Fruit fly (Drosophila melanogaster) whole organism, embryonic: Measurements from ENCODE around the gene tai.

ENCODE experiments used
- ATbp ChIP-seq: fragments of 200-800 bp; sonication (Bioruptor generic); optimal IDR thresholded peaks from 2 replicates; lab custom pipeline; 2017; ENCODE audit warnings: missing biosample characterization, mild to moderate bottlenecking, missing genetic modification characterization, missing genetic modification reagents
- Abd-B ChIP-seq: fragments of 200-800 bp; sonication (Bioruptor generic); optimal IDR thresholded peaks from 2 replicates; lab custom pipeline; 2018; ENCODE audit warnings: missing biosample characterization, mild to moderate bottlenecking, missing genetic modification characterization, moderate library complexity
- Atf-2 ChIP-seq: fragments of 200-800 bp; sonication (Bioruptor generic); optimal IDR thresholded peaks from 2 replicates; lab custom pipeline; 2016; ENCODE audit warnings: missing biosample characterization, missing genetic modification characterization
- CG10267 ChIP-seq: fragments of 200-800 bp; sonication (Bioruptor generic); optimal IDR thresholded peaks from 2 replicates; lab custom pipeline; 2018; ENCODE audit warnings: missing biosample characterization, mild to moderate bottlenecking, missing genetic modification characterization, moderate library complexity
- CG11247 ChIP-seq: fragments of 200-800 bp; sonication (Bioruptor generic); IDR thresholded peaks from 2 replicates; pipeline ENCODE4 v1.3.6; 2022; ENCODE audit warnings: missing biosample characterization, missing genetic modification characterization
- CG1233 ChIP-seq: fragments of 200-800 bp; sonication (Bioruptor generic); optimal IDR thresholded peaks from 4 replicates; lab custom pipeline; 2018; ENCODE audit warnings: missing biosample characterization, mild to moderate bottlenecking, missing genetic modification characterization
- CG12391 ChIP-seq: fragments of 200-800 bp; sonication (Bioruptor generic); optimal IDR thresholded peaks from 3 replicates; lab custom pipeline; 2018; ENCODE audit warnings: missing biosample characterization, mild to moderate bottlenecking, missing genetic modification characterization, moderate library complexity
- CG12769 ChIP-seq: fragments of 200-800 bp; sonication (Bioruptor generic); optimal IDR thresholded peaks from 2 replicates; lab custom pipeline; 2019; ENCODE audit warnings: missing biosample characterization, mild to moderate bottlenecking, missing genetic modification characterization, moderate library complexity
- CG16813 ChIP-seq: fragments of 200-800 bp; sonication (Bioruptor generic); IDR thresholded peaks from 3 replicates; pipeline ENCODE4 v1.3.6; 2022; ENCODE audit warnings: missing biosample characterization, missing genetic modification characterization; ENCODE audit not compliant: partially characterized antibody
- CG17385 ChIP-seq: fragments of 200-800 bp; sonication (Bioruptor generic); optimal IDR thresholded peaks from 3 replicates; lab custom pipeline; 2018; ENCODE audit warnings: missing biosample characterization, mild to moderate bottlenecking, missing genetic modification characterization
- CG17829 ChIP-seq: fragments of 200-800 bp; optimal IDR thresholded peaks from 2 replicates; lab custom pipeline; 2019; ENCODE audit warnings: missing biosample characterization, mild to moderate bottlenecking, missing genetic modification characterization, moderate library complexity
- CG18262 ChIP-seq: fragments of 200-800 bp; optimal IDR thresholded peaks from 3 replicates; lab custom pipeline; 2019; ENCODE audit warnings: missing biosample characterization, mild to moderate bottlenecking, missing genetic modification characterization, moderate library complexity
- CG30020 ChIP-seq: fragments of 200-800 bp; optimal IDR thresholded peaks from 2 replicates; lab custom pipeline; 2019; ENCODE audit warnings: missing biosample characterization, mild to moderate bottlenecking, missing genetic modification characterization, moderate library complexity
- CG31441 ChIP-seq: fragments of 200-800 bp; sonication (Bioruptor generic); IDR thresholded peaks from 2 replicates; pipeline ENCODE4 v1.3.6; 2022; ENCODE audit warnings: missing biosample characterization, missing genetic modification characterization
- CG3407 ChIP-seq: fragments of 200-800 bp; sonication (Bioruptor generic); optimal IDR thresholded peaks from 2 replicates; lab custom pipeline; 2018; ENCODE audit warnings: missing biosample characterization, mild to moderate bottlenecking, missing genetic modification characterization
- CG43689 ChIP-seq: fragments of 200-800 bp; sonication (Bioruptor generic); IDR thresholded peaks from 2 replicates; pipeline ENCODE4 v1.3.6; 2022; ENCODE audit warnings: missing biosample characterization, missing genetic modification characterization
- CG4424 ChIP-seq: fragments of 200-800 bp; sonication (Bioruptor generic); optimal IDR thresholded peaks from 3 replicates; lab custom pipeline; 2016; ENCODE audit warnings: missing biosample characterization, missing genetic modification characterization
- CG6254 ChIP-seq: fragments of 200-800 bp; sonication (Bioruptor generic); optimal IDR thresholded peaks from 3 replicates; lab custom pipeline; 2017; ENCODE audit warnings: mild to moderate bottlenecking, missing biosample characterization, missing genetic modification reagents, missing genetic modification characterization
- CG6689 ChIP-seq: fragments of 200-800 bp; sonication (Bioruptor generic); IDR thresholded peaks from 2 replicates; pipeline ENCODE4 v1.3.6; 2022; ENCODE audit warnings: missing biosample characterization, missing genetic modification characterization
- CG7556 ChIP-seq: fragments of 200-800 bp; sonication (Bioruptor generic); optimal IDR thresholded peaks from 2 replicates; lab custom pipeline; 2017; ENCODE audit warnings: missing biosample characterization, mild to moderate bottlenecking, missing genetic modification characterization
- CG8388 ChIP-seq: fragments of 200-800 bp; sonication (Bioruptor generic); optimal IDR thresholded peaks from 2 replicates; lab custom pipeline; 2019; ENCODE audit warnings: missing biosample characterization, mild to moderate bottlenecking, missing genetic modification characterization, moderate library complexity
- CG8924 ChIP-seq: fragments of 200-800 bp; optimal IDR thresholded peaks from 3 replicates; lab custom pipeline; 2019; ENCODE audit warnings: missing biosample characterization, mild to moderate bottlenecking, missing genetic modification characterization, moderate library complexity
- Camta ChIP-seq: fragments of 200-800 bp; sonication (Bioruptor generic); optimal IDR thresholded peaks from 2 replicates; lab custom pipeline; 2016; ENCODE audit warnings: missing biosample characterization, missing genetic modification characterization
- Chrac-16 ChIP-seq: fragments of 200-800 bp; sonication (Bioruptor generic); optimal IDR thresholded peaks from 3 replicates; lab custom pipeline; 2016; ENCODE audit warnings: missing biosample characterization, missing genetic modification characterization
- Drgx ChIP-seq: fragments of 200-800 bp; sonication (Bioruptor generic); IDR thresholded peaks from 2 replicates; pipeline ENCODE4 v1.3.6; 2022; ENCODE audit warnings: missing biosample characterization, missing genetic modification characterization
- HmgZ ChIP-seq: fragments of 200-800 bp; sonication (Bioruptor generic); optimal IDR thresholded peaks from 2 replicates; lab custom pipeline; 2018; ENCODE audit warnings: missing biosample characterization, mild to moderate bottlenecking, missing genetic modification characterization
- Hr3 ChIP-seq: fragments of 200-800 bp; sonication (Bioruptor generic); optimal IDR thresholded peaks from 3 replicates; lab custom pipeline; 2016; ENCODE audit warnings: missing biosample characterization, missing genetic modification characterization
- Hr51 ChIP-seq, 2 experiments: fragments of 200-800 bp; sonication (Bioruptor generic); optimal IDR thresholded peaks; 2 replicates in 1 of 2; 3 replicates in 1 of 2; lab custom pipeline; 2016 to 2018; ENCODE audit warnings: missing biosample characterization in 2 of 2, missing genetic modification characterization in 2 of 2, mild to moderate bottlenecking in 1 of 2, moderate library complexity in 1 of 2
- Oli ChIP-seq: fragments of 200-800 bp; sonication (Bioruptor generic); optimal IDR thresholded peaks from 2 replicates; lab custom pipeline; 2018; ENCODE audit warnings: missing biosample characterization, mild to moderate bottlenecking, missing genetic modification characterization, moderate library complexity
- ab ChIP-seq: fragments of 200-800 bp; sonication (Bioruptor generic); optimal IDR thresholded peaks from 2 replicates; lab custom pipeline; 2016; ENCODE audit warnings: missing biosample characterization, missing genetic modification characterization
- bcd ChIP-seq: fragments of 200-800 bp; sonication (Bioruptor generic); optimal IDR thresholded peaks from 2 replicates; lab custom pipeline; 2017; ENCODE audit warnings: missing biosample characterization, mild to moderate bottlenecking, missing genetic modification characterization
- bsh ChIP-seq, 2 experiments: fragments of 200-800 bp; sonication (Bioruptor generic); optimal IDR thresholded peaks; 2 replicates each; lab custom pipeline; 2017 to 2018; ENCODE audit warnings: mild to moderate bottlenecking in 2 of 2, missing biosample characterization in 2 of 2, missing genetic modification characterization in 2 of 2, moderate library complexity in 1 of 2
- dmrt11E ChIP-seq: fragments of 200-800 bp; sonication (Bioruptor generic); optimal IDR thresholded peaks from 3 replicates; lab custom pipeline; 2018; ENCODE audit warnings: missing biosample characterization, mild to moderate bottlenecking, missing genetic modification characterization, moderate library complexity
- fd64A ChIP-seq: fragments of 200-800 bp; sonication (Bioruptor generic); optimal IDR thresholded peaks from 3 replicates; lab custom pipeline; 2018; ENCODE audit warnings: missing biosample characterization, mild to moderate bottlenecking, missing genetic modification characterization
- fd96Cb ChIP-seq: fragments of 200-800 bp; sonication (Bioruptor generic); optimal IDR thresholded peaks from 2 replicates; lab custom pipeline; 2018; ENCODE audit warnings: missing biosample characterization, mild to moderate bottlenecking, missing genetic modification characterization, moderate library complexity
- gcm ChIP-seq: fragments of 200-800 bp; sonication (Bioruptor generic); optimal IDR thresholded peaks from 2 replicates; lab custom pipeline; 2019; ENCODE audit warnings: missing biosample characterization, mild to moderate bottlenecking, missing genetic modification characterization, moderate library complexity
- gem ChIP-seq: fragments of 200-800 bp; sonication (Bioruptor generic); optimal IDR thresholded peaks from 2 replicates; lab custom pipeline; 2019; ENCODE audit warnings: missing biosample characterization, mild to moderate bottlenecking, missing genetic modification characterization, moderate library complexity
- lmd ChIP-seq: fragments of 200-800 bp; sonication (Bioruptor generic); IDR thresholded peaks from 2 replicates; pipeline ENCODE4 v1.3.6; 2022; ENCODE audit warnings: missing biosample characterization, missing genetic modification characterization
- nerfin-1 ChIP-seq: fragments of 200-800 bp; sonication (Bioruptor generic); optimal IDR thresholded peaks from 3 replicates; lab custom pipeline; 2019; ENCODE audit warnings: missing biosample characterization, mild to moderate bottlenecking, missing genetic modification characterization, moderate library complexity
- nmo ChIP-seq: fragments of 200-800 bp; sonication (Bioruptor generic); optimal IDR thresholded peaks from 2 replicates; lab custom pipeline; 2018; ENCODE audit warnings: missing biosample characterization, mild to moderate bottlenecking, missing genetic modification characterization, moderate library complexity
- prd ChIP-seq, 3 experiments: fragments of >200 bp in 2 of 3; fragments of 200-800 bp in 1 of 3; sonication (Bioruptor generic) in 1 of 3; optimal IDR thresholded peaks in 2 of 3; IDR thresholded peaks in 1 of 3; 2 replicates in 2 of 3; 3 replicates in 1 of 3; pipeline versions ENCODE4 v1.3.6 to Lab custom; 2017 to 2022; ENCODE audit warnings: missing biosample characterization in 1 of 3, missing genetic modification characterization in 1 of 3
- ranshi ChIP-seq: fragments of 200-800 bp; sonication (Bioruptor generic); IDR thresholded peaks from 2 replicates; pipeline ENCODE4 v1.3.6; 2022; ENCODE audit warnings: missing biosample characterization, missing genetic modification characterization
- run ChIP-seq: fragments of 200-800 bp; sonication (Bioruptor generic); optimal IDR thresholded peaks from 3 replicates; lab custom pipeline; 2018; ENCODE audit warnings: missing biosample characterization, mild to moderate bottlenecking, missing genetic modification characterization
- salm ChIP-seq: fragments of 200-800 bp; sonication (Bioruptor generic); optimal IDR thresholded peaks from 2 replicates; lab custom pipeline; 2018; ENCODE audit warnings: missing biosample characterization, mild to moderate bottlenecking, missing genetic modification characterization
- sens ChIP-seq: fragments of 200-800 bp; sonication (Bioruptor generic); peaks from one replicate; lab custom pipeline; 2016; ENCODE audit warnings: missing biosample characterization, missing genetic modification characterization
- stc ChIP-seq: fragments of 200-800 bp; sonication (Bioruptor generic); IDR thresholded peaks from 2 replicates; pipeline ENCODE4 v1.3.6; 2022; ENCODE audit warnings: missing biosample characterization, missing genetic modification characterization
- tap ChIP-seq: fragments of 200-800 bp; optimal IDR thresholded peaks from 3 replicates; lab custom pipeline; 2019; ENCODE audit warnings: missing biosample characterization, mild to moderate bottlenecking, missing genetic modification characterization, moderate library complexity
- tgo ChIP-seq: fragments of 200-800 bp; sonication (Bioruptor generic); IDR thresholded peaks from 3 replicates; pipeline ENCODE4 v1.3.6; 2022; ENCODE audit warnings: missing biosample characterization, missing genetic modification characterization
- usp ChIP-seq: fragments of >200 bp; optimal IDR thresholded peaks from 2 replicates; lab custom pipeline; 2017; ENCODE audit warnings: missing biosample characterization, missing genetic modification characterization

tai gene

DNA sequence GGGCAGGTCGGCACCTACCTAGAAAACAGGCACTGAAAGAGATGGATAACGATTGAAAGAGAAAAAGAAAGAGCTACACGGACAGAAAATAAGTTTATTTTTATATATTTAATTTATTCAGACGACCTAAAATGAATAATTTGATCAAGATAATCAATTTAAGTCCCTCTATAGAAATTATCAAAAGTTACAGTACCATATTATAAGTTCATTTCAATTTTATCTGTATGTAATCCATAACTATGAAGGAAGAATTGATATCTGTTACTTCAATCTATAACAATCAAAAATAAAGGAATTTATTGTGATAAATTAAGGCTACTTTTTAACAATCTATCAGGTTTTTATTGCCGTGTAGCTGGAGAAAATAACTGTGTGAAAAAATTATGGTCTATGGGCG lies 39.8 kb downstream of the tai start (continued):
- TF ChIP-seq fd96Cb (tag; lab: Kevin White, UChicago) (peak; percentile 61), CG43689 (GFP tag; lab: Robert Waterston, UW) (no peak), CG31441 (GFP tag; lab: Robert Waterston, UW) (peak; percentile 68), CG18262 (tag; lab: Kevin White, UChicago) (peak; percentile 82), prd (optimal IDR thresholded peaks at IDR 0.05; lab: Kevin White, UChicago) (no peak), prd (GFP tag; IDR thresholded peaks at IDR 0.05; lab: Robert Waterston, UW) (0 out of 3 replicates have a peak, but pooled peaks have one; percentile 40), salm (tag; lab: Kevin White, UChicago) (peak; percentile 20), CG1233 (peak; percentile 30), bcd (GFP tag; lab: Kevin White, UChicago) (peak; percentile 33), Chrac-16 (GFP tag; lab: Kevin White, UChicago) (peak; percentile 26), run (tag; lab: Kevin White, UChicago) (peak; percentile 28), CG8388 (peak; percentile 62), CG3407 (peak; percentile 16), CG10267 (tag; lab: Kevin White, UChicago) (peak; percentile 16), Hr3 (GFP tag; lab: Kevin White, UChicago) (peak; percentile 7), Drgx (GFP tag; lab: Robert Waterston, UW) (peak; percentile 77), CG11247 (GFP tag; lab: Robert Waterston, UW) (no peak), fd64A (no peak), Hr51 (GFP tag; optimal IDR thresholded peaks at IDR 0.05; lab: Kevin White, UChicago) (peak in 1 of 2 experiments; percentile 78), gcm (peak; percentile 22), CG6254 (peak; percentile 27), CG17385 (peak; percentile 51), Abd-B (GFP tag; lab: Kevin White, UChicago) (peak; percentile 24), stc (GFP tag; lab: Robert Waterston, UW) (peak; percentile 48; the same call in 1 of the 2 replicates), nerfin-1 (tag; lab: Kevin White, UChicago) (peak; percentile 41), Camta (peak; percentile 1), HmgZ (tag; lab: Kevin White, UChicago) (no peak), ATbp (GFP tag; lab: Kevin White, UChicago) (peak; percentile 56), CG17829 (tag; lab: Kevin White, UChicago) (peak; percentile 59), ab (GFP tag; lab: Kevin White, UChicago) (no peak), nmo (GFP tag; lab: Kevin White, UChicago) (peak; percentile 77), CG12769 (tag; lab: Kevin White, UChicago) (no peak), Atf-2 (GFP tag; lab: Kevin White, UChicago) (no peak), tap (tag; lab: Kevin White, UChicago) (peak; percentile 40), CG4424 (GFP tag; lab: Kevin White, UChicago) (peak; percentile 27), bsh (GFP tag; optimal IDR thresholded peaks at IDR 0.05; lab: Kevin White, UChicago) (peak; percentile 47 to 73), dmrt11E (tag; lab: Kevin White, UChicago) (peak; percentile 27), CG12391 (peak; percentile 53), CG7556 (GFP tag; lab: Kevin White, UChicago) (peak; percentile 43), CG6689 (GFP tag; lab: Robert Waterston, UW) (peak; percentile 54; the same call in 1 of the 2 replicates), usp (GFP tag; lab: Kevin White, UChicago) (no peak), sens (GFP tag; lab: Kevin White, UChicago) (peak; percentile 67), lmd (no peak), CG8924 (tag; lab: Kevin White, UChicago) (peak; percentile 62), CG16813 (GFP tag; lab: Robert Waterston, UW) (no peak), ranshi (GFP tag; lab: Robert Waterston, UW) (0 out of 2 replicates have a peak, but pooled peaks have one; percentile 4), tgo (GFP tag; lab: Robert Waterston, UW) (peak; percentile 43; the same call in 2 of the 3 replicates), Oli (tag; lab: Kevin White, UChicago) (peak; percentile 54), gem (tag; lab: Kevin White, UChicago) (peak; percentile 77), CG30020 (tag; lab: Kevin White, UChicago) (no peak)
